Fruit fly (Drosophila melanogaster) whole organism, embryonic: ENCODE data around the gene MtnE.

Experiments used
- Ada2b ChIP-seq: fragments of 200-800 bp; sonication (Bioruptor generic); IDR thresholded peaks from 2 replicates; pipeline ENCODE4 v1.3.6; 2022; ENCODE audit warnings: missing biosample characterization, missing genetic modification characterization
- Aef1 ChIP-seq: fragments of 200-800 bp; sonication (Bioruptor generic); IDR thresholded peaks from 3 replicates; pipeline ENCODE4 v1.3.6; 2022; ENCODE audit warnings: missing biosample characterization, missing genetic modification characterization
- Antp ChIP-seq: fragments of 200-800 bp; sonication (Bioruptor generic); optimal IDR thresholded peaks from 3 replicates; lab custom pipeline; 2016; ENCODE audit warnings: missing biosample characterization, missing genetic modification characterization
- BtbVII ChIP-seq: fragments of 200-800 bp; sonication (Bioruptor generic); optimal IDR thresholded peaks from 3 replicates; lab custom pipeline; 2017; ENCODE audit warnings: missing biosample characterization, mild to moderate bottlenecking, missing genetic modification characterization
- CG11504 ChIP-seq: fragments of 200-800 bp; sonication (Bioruptor generic); optimal IDR thresholded peaks from 3 replicates; lab custom pipeline; 2019; ENCODE audit warnings: missing biosample characterization, mild to moderate bottlenecking, missing genetic modification characterization, moderate library complexity
- CG11696 ChIP-seq: fragments of 200-800 bp; sonication (Bioruptor generic); IDR thresholded peaks from 2 replicates; pipeline ENCODE4 v1.3.6; 2022; ENCODE audit warnings: missing biosample characterization, missing genetic modification characterization
- CG12299 ChIP-seq: fragments of 200-800 bp; sonication (Bioruptor generic); optimal IDR thresholded peaks from 2 replicates; lab custom pipeline; 2018; ENCODE audit warnings: missing biosample characterization, mild to moderate bottlenecking, missing genetic modification characterization
- CG16779 ChIP-seq: fragments of 200-800 bp; sonication (Bioruptor generic); IDR thresholded peaks from 2 replicates; pipeline ENCODE4 v1.3.6; 2022; ENCODE audit warnings: missing biosample characterization, missing genetic modification characterization
- CG18011 ChIP-seq: fragments of 200-800 bp; sonication (Bioruptor generic); optimal IDR thresholded peaks from 2 replicates; lab custom pipeline; 2017; ENCODE audit warnings: missing biosample characterization, missing genetic modification characterization, mild to moderate bottlenecking, moderate library complexity, missing genotype
- CG18262 ChIP-seq: fragments of 200-800 bp; optimal IDR thresholded peaks from 3 replicates; lab custom pipeline; 2019; ENCODE audit warnings: missing biosample characterization, mild to moderate bottlenecking, missing genetic modification characterization, moderate library complexity
- CG2120 ChIP-seq: fragments of 200-800 bp; sonication (Bioruptor generic); optimal IDR thresholded peaks from 3 replicates; lab custom pipeline; 2016; ENCODE audit warnings: missing biosample characterization, missing genetic modification characterization
- CG2199 ChIP-seq: fragments of 200-800 bp; sonication (Bioruptor generic); IDR thresholded peaks from 3 replicates; pipeline ENCODE4 v1.3.6; 2022; ENCODE audit warnings: missing biosample characterization, missing genetic modification characterization
- CG2889 ChIP-seq: fragments of 200-800 bp; sonication (Bioruptor generic); IDR thresholded peaks from 3 replicates; pipeline ENCODE4 v1.3.6; 2022; ENCODE audit warnings: missing biosample characterization, missing genetic modification characterization
- CG34224 ChIP-seq: fragments of 200-800 bp; sonication (Bioruptor generic); IDR thresholded peaks from 3 replicates; pipeline ENCODE4 v1.3.6; 2022; ENCODE audit warnings: missing biosample characterization, missing genetic modification characterization; ENCODE audit not compliant: partially characterized antibody
- CG34422 ChIP-seq: fragments of 200-800 bp; sonication (Bioruptor generic); IDR thresholded peaks from 3 replicates; pipeline ENCODE4 v1.3.6; 2022; ENCODE audit warnings: missing biosample characterization, missing genetic modification characterization
- CG3838 ChIP-seq: fragments of 200-800 bp; sonication (Bioruptor generic); optimal IDR thresholded peaks from 3 replicates; lab custom pipeline; 2016; ENCODE audit warnings: missing biosample characterization, missing genetic modification characterization
- CG4707 ChIP-seq: fragments of 200-800 bp; sonication (Bioruptor generic); optimal IDR thresholded peaks from 2 replicates; lab custom pipeline; 2018; ENCODE audit warnings: missing biosample characterization, mild to moderate bottlenecking, missing genetic modification characterization, moderate library complexity
- CG4820 ChIP-seq: fragments of 200-800 bp; sonication (Bioruptor generic); optimal IDR thresholded peaks from 3 replicates; lab custom pipeline; 2016; ENCODE audit warnings: missing biosample characterization, missing genetic modification characterization
- CG6254 ChIP-seq: fragments of 200-800 bp; sonication (Bioruptor generic); optimal IDR thresholded peaks from 3 replicates; lab custom pipeline; 2017; ENCODE audit warnings: mild to moderate bottlenecking, missing biosample characterization, missing genetic modification reagents, missing genetic modification characterization
- CG6791 ChIP-seq: fragments of 200-800 bp; sonication (Bioruptor generic); IDR thresholded peaks from 3 replicates; pipeline ENCODE4 v1.3.6; 2022; ENCODE audit warnings: missing biosample characterization, missing genetic modification characterization; ENCODE audit not compliant: partially characterized antibody
- CG7271 ChIP-seq: fragments of 200-800 bp; sonication (Bioruptor generic); optimal IDR thresholded peaks from 2 replicates; lab custom pipeline; 2018; ENCODE audit warnings: missing biosample characterization, mild to moderate bottlenecking, missing genetic modification characterization, moderate library complexity
- CG9609 ChIP-seq: fragments of 200-800 bp; sonication (Bioruptor generic); optimal IDR thresholded peaks from 3 replicates; lab custom pipeline; 2016; ENCODE audit warnings: missing biosample characterization, missing genetic modification characterization
- Camta ChIP-seq: fragments of 200-800 bp; sonication (Bioruptor generic); optimal IDR thresholded peaks from 2 replicates; lab custom pipeline; 2016; ENCODE audit warnings: missing biosample characterization, missing genetic modification characterization
- CkIIα-i1 ChIP-seq: fragments of 200-800 bp; sonication (Bioruptor generic); IDR thresholded peaks from 2 replicates; pipeline ENCODE4 v1.3.6; 2022; ENCODE audit warnings: missing biosample characterization, missing genetic modification characterization
- CrebB ChIP-seq: fragments of 200-800 bp; sonication (Bioruptor generic); optimal IDR thresholded peaks from 3 replicates; lab custom pipeline; 2018; ENCODE audit warnings: missing biosample characterization, mild to moderate bottlenecking, missing genetic modification characterization
- D19A ChIP-seq: fragments of 200-800 bp; optimal IDR thresholded peaks from 3 replicates; lab custom pipeline; 2019; ENCODE audit warnings: missing biosample characterization, mild to moderate bottlenecking, missing genetic modification characterization, moderate library complexity
- Deaf1 ChIP-seq: fragments of 200-800 bp; optimal IDR thresholded peaks from 3 replicates; lab custom pipeline; 2019; ENCODE audit warnings: missing biosample characterization, mild to moderate bottlenecking, missing genetic modification characterization, moderate library complexity
- Dek ChIP-seq: fragments of 200-800 bp; sonication (Bioruptor generic); optimal IDR thresholded peaks from 3 replicates; lab custom pipeline; 2019; ENCODE audit warnings: missing biosample characterization, mild to moderate bottlenecking, missing genetic modification characterization, moderate library complexity
- Dip2 ChIP-seq: fragments of 200-800 bp; sonication (Bioruptor generic); IDR thresholded peaks from 2 replicates; pipeline ENCODE4 v1.3.6; 2022; ENCODE audit warnings: missing biosample characterization, missing genetic modification characterization
- Elba2 ChIP-seq: fragments of 200-800 bp; sonication (Bioruptor generic); optimal IDR thresholded peaks from 3 replicates; lab custom pipeline; 2016; ENCODE audit warnings: missing biosample characterization, missing genetic modification characterization
- Ets97D ChIP-seq: fragments of 200-800 bp; sonication (Bioruptor generic); optimal IDR thresholded peaks from 3 replicates; lab custom pipeline; 2016; ENCODE audit warnings: missing biosample characterization, missing genetic modification characterization
- HHEX ChIP-seq: fragments of 200-800 bp; sonication (Bioruptor generic); optimal IDR thresholded peaks from 3 replicates; lab custom pipeline; 2017; ENCODE audit warnings: missing biosample characterization, mild to moderate bottlenecking, missing genetic modification characterization, missing genetic modification reagents
- Hr39 ChIP-seq: fragments of >200 bp; optimal IDR thresholded peaks from 2 replicates; lab custom pipeline; 2017
- Hr51 ChIP-seq, 2 experiments: fragments of 200-800 bp; sonication (Bioruptor generic); optimal IDR thresholded peaks; 2 replicates in 1 of 2; 3 replicates in 1 of 2; lab custom pipeline; 2016 to 2018; ENCODE audit warnings: missing biosample characterization in 2 of 2, missing genetic modification characterization in 2 of 2, mild to moderate bottlenecking in 1 of 2, moderate library complexity in 1 of 2
- Hsf ChIP-seq: fragments of 200-800 bp; sonication (Bioruptor generic); optimal IDR thresholded peaks from 3 replicates; lab custom pipeline; 2016; ENCODE audit warnings: missing biosample characterization, missing genetic modification characterization
- Xbp1 ChIP-seq: fragments of 200-800 bp; sonication (Bioruptor generic); optimal IDR thresholded peaks from 3 replicates; lab custom pipeline; 2016; ENCODE audit warnings: missing biosample characterization, mild to moderate bottlenecking, missing genetic modification characterization
- abd-A ChIP-seq: fragments of 200-800 bp; sonication (Bioruptor generic); optimal IDR thresholded peaks from 3 replicates; lab custom pipeline; 2019; ENCODE audit warnings: missing biosample characterization, mild to moderate bottlenecking, missing genetic modification characterization, moderate library complexity
- cwo ChIP-seq: fragments of 200-800 bp; sonication (Bioruptor generic); optimal IDR thresholded peaks from 3 replicates; lab custom pipeline; 2017; ENCODE audit warnings: missing biosample characterization, missing genetic modification characterization, mild to moderate bottlenecking, moderate library complexity, missing genetic modification reagents
- ewg ChIP-seq: fragments of 200-800 bp; sonication (Bioruptor generic); optimal IDR thresholded peaks from 3 replicates; lab custom pipeline; 2017; ENCODE audit warnings: mild to moderate bottlenecking, missing biosample characterization, missing genetic modification reagents, missing genetic modification characterization
- fd3F ChIP-seq: fragments of 200-800 bp; sonication (Bioruptor generic); optimal IDR thresholded peaks from 2 replicates; lab custom pipeline; 2018; ENCODE audit warnings: missing biosample characterization, mild to moderate bottlenecking, missing genetic modification characterization, moderate library complexity
- ftz-f1 ChIP-seq: fragments of 200-800 bp; sonication (Bioruptor generic); optimal IDR thresholded peaks from 2 replicates; lab custom pipeline; 2016; ENCODE audit warnings: missing biosample characterization, missing genetic modification characterization
- gce ChIP-seq: fragments of 200-800 bp; sonication (Bioruptor generic); IDR thresholded peaks from 3 replicates; pipeline ENCODE4 v1.3.6; 2022; ENCODE audit warnings: missing biosample characterization, missing genetic modification characterization
- gt ChIP-seq: fragments of 200-800 bp; sonication (Bioruptor generic); IDR thresholded peaks from 2 replicates; pipeline ENCODE4 v1.3.6; 2022; ENCODE audit warnings: missing biosample characterization, missing genetic modification characterization
- mam ChIP-seq: fragments of 200-800 bp; sonication (Bioruptor generic); optimal IDR thresholded peaks from 3 replicates; lab custom pipeline; 2016; ENCODE audit warnings: missing biosample characterization, missing genetic modification characterization
- rib ChIP-seq: fragments of 200-800 bp; sonication (Bioruptor generic); IDR thresholded peaks from 2 replicates; pipeline ENCODE4 v1.3.6; 2022; ENCODE audit warnings: missing biosample characterization, missing genetic modification characterization
- sens ChIP-seq: fragments of 200-800 bp; sonication (Bioruptor generic); peaks from one replicate; lab custom pipeline; 2016; ENCODE audit warnings: missing biosample characterization, missing genetic modification characterization
- slp2 ChIP-seq: fragments of 200-800 bp; sonication (Bioruptor generic); optimal IDR thresholded peaks from 2 replicates; lab custom pipeline; 2016; ENCODE audit warnings: missing biosample characterization, missing genetic modification characterization
- sqz ChIP-seq: fragments of 200-800 bp; sonication (Bioruptor generic); optimal IDR thresholded peaks from 3 replicates; lab custom pipeline; 2018; ENCODE audit warnings: missing biosample characterization, mild to moderate bottlenecking, missing genetic modification characterization
- z ChIP-seq: fragments of 200-800 bp; sonication (Bioruptor generic); IDR thresholded peaks from 3 replicates; pipeline ENCODE4 v1.3.6; 2022; ENCODE audit warnings: missing biosample characterization, missing genetic modification characterization
- zfh2 ChIP-seq: fragments of 200-800 bp; sonication (Bioruptor generic); optimal IDR thresholded peaks from 2 replicates; lab custom pipeline; 2016; ENCODE audit warnings: missing biosample characterization, missing genetic modification characterization

Gene MtnE

DNA sequence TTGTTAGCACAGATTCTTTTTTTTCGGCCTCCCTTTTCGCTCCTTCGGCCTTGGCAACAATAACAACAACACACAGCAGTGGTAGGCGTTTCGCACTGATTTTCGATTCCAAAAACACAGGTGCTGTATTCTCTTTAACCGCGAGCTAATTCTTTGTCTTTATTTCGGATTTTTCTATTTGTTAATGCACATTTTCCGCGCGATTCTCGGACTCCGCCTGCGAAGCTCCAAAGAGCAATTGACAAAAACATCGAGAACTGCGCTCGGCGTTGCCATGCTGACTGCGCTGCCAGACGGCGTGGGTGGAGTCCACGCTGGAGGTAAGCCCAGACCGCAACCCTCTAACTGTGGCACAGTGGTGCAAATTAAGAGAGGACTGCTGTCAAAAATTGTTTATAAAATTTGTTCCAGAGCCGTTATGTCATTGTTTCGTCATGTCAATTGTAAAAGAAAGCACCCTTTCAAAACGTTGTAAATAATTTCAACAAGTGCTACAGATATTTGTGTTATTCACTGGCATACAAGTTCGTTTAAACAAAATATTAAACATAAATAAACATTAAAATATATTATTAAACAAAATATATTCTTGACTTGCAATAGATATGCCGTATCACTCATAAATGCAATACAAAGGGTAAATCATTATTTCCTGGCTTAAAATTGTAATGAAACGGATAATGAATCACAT is 23.1 kb upstream of the MtnE start, which contains the start of the genes DPCoAC and CG5180 (continued):
- TF ChIP-seq CG6254 (peak; percentile 12), Aef1 (GFP tag; lab: Robert Waterston, UW) (peak; percentile 78), CG12299 (tag; lab: Kevin White, UChicago) (peak; percentile 60), Ets97D (GFP tag; lab: Kevin White, UChicago) (peak; percentile 83), Elba2 (peak; percentile 37), CG7271 (tag; lab: Kevin White, UChicago) (no peak), slp2 (GFP tag; lab: Kevin White, UChicago) (peak; percentile 56), fd3F (GFP tag; lab: Kevin White, UChicago) (peak; percentile 48), rib (GFP tag; lab: Robert Waterston, UW) (peak; percentile 74), abd-A (tag; lab: Kevin White, UChicago) (peak; percentile 34), BtbVII (GFP tag; lab: Kevin White, UChicago) (no peak), CG18262 (tag; lab: Kevin White, UChicago) (peak; percentile 59), zfh2 (peak; percentile 78), CG2120 (peak; percentile 78), CG2199 (GFP tag; lab: Robert Waterston, UW) (peak; percentile 86), CrebB (tag; lab: Kevin White, UChicago) (peak; percentile 58), CkIIα-i1 (no peak), Antp (GFP tag; lab: Kevin White, UChicago) (peak; percentile 77), CG34224 (GFP tag; lab: Robert Waterston, UW) (peak; percentile 50), CG11696 (GFP tag; lab: Robert Waterston, UW) (0 out of 2 replicates have a peak, but pooled peaks have one; percentile 43), Dip2 (GFP tag; lab: Robert Waterston, UW) (no peak), mam (GFP tag; lab: Kevin White, UChicago) (peak; percentile 87), Hsf (GFP tag; lab: Kevin White, UChicago) (peak; percentile 60), gt (0 out of 2 replicates have a peak, but pooled peaks have one; percentile 37), CG3838 (GFP tag; lab: Kevin White, UChicago) (peak; percentile 46), gce (GFP tag; lab: Robert Waterston, UW) (0 out of 3 replicates have a peak, but pooled peaks have one; percentile 47), Xbp1 (GFP tag; lab: Kevin White, UChicago) (peak; percentile 81), CG34422 (GFP tag; lab: Robert Waterston, UW) (peak; percentile 75), D19A (peak; percentile 43), Hr39 (lab: Kevin White, UChicago) (no peak), sens (GFP tag; lab: Kevin White, UChicago) (peak; percentile 78), CG4707 (GFP tag; lab: Kevin White, UChicago) (peak; percentile 60), CG11504 (tag; lab: Kevin White, UChicago) (peak; percentile 66), CG16779 (peak; percentile 79), Ada2b (GFP tag; lab: Robert Waterston, UW) (peak; percentile 71), CG4820 (GFP tag; lab: Kevin White, UChicago) (peak; percentile 8), Dek (tag; lab: Kevin White, UChicago) (peak; percentile 61), cwo (peak; percentile 13), ftz-f1 (GFP tag; lab: Kevin White, UChicago) (peak; percentile 90), CG9609 (GFP tag; lab: Kevin White, UChicago) (peak; percentile 74), HHEX (peak; percentile 51), ewg (peak; percentile 45), Hr51 (GFP tag; optimal IDR thresholded peaks at IDR 0.05; lab: Kevin White, UChicago) (peak; percentile 66 to 70), Camta (GFP tag; lab: Kevin White, UChicago) (peak; percentile 45), CG2889 (GFP tag; lab: Robert Waterston, UW) (peak; percentile 71), CG18011 (GFP tag; lab: Kevin White, UChicago) (no peak), Deaf1 (peak; percentile 25), z (GFP tag; lab: Robert Waterston, UW) (no peak), sqz (GFP tag; lab: Kevin White, UChicago) (no peak), CG6791 (peak; percentile 80)
